Fruit fly (Drosophila melanogaster) whole organism, embryonic: Measurements from ENCODE around the gene CG32371.

Experiments used
- Blimp-1 ChIP-seq: fragments of 200-800 bp; sonication (Bioruptor generic); optimal IDR thresholded peaks from 3 replicates; lab custom pipeline; 2018; ENCODE audit warnings: missing biosample characterization, missing genetic modification characterization, mild to moderate bottlenecking, moderate library complexity, missing genetic modification reagents
- BtbVII ChIP-seq: fragments of 200-800 bp; sonication (Bioruptor generic); optimal IDR thresholded peaks from 3 replicates; lab custom pipeline; 2017; ENCODE audit warnings: missing biosample characterization, mild to moderate bottlenecking, missing genetic modification characterization
- CG17612 ChIP-seq: fragments of 200-800 bp; sonication (Bioruptor generic); IDR thresholded peaks from 2 replicates; pipeline ENCODE4 v1.3.6; 2022; ENCODE audit warnings: missing biosample characterization, missing genetic modification characterization
- CG18599 ChIP-seq: fragments of 200-800 bp; sonication (Bioruptor generic); optimal IDR thresholded peaks from 3 replicates; lab custom pipeline; 2017; ENCODE audit warnings: missing biosample characterization, missing genetic modification characterization, mild to moderate bottlenecking, moderate library complexity, missing genetic modification reagents
- CG18619 ChIP-seq: fragments of 200-800 bp; sonication (Bioruptor generic); optimal IDR thresholded peaks from 3 replicates; lab custom pipeline; 2017; ENCODE audit warnings: missing biosample characterization, mild to moderate bottlenecking, missing genetic modification characterization
- CG2875 ChIP-seq: fragments of 200-800 bp; sonication (Bioruptor generic); optimal IDR thresholded peaks from 2 replicates; lab custom pipeline; 2017; ENCODE audit warnings: missing biosample characterization, mild to moderate bottlenecking, missing genetic modification characterization, missing genetic modification reagents
- CG30403 ChIP-seq: fragments of 200-800 bp; sonication (Bioruptor generic); optimal IDR thresholded peaks from 3 replicates; lab custom pipeline; 2016; ENCODE audit warnings: missing biosample characterization, missing genetic modification characterization

- TF ChIP-seq CG18599 (GFP tag; lab: Kevin White, UChicago) (no peak), CG18619 (GFP tag; lab: Kevin White, UChicago) (no peak), BtbVII (GFP tag; lab: Kevin White, UChicago) (peak; percentile 6), CG2875 (GFP tag; lab: Kevin White, UChicago) (no peak), CG30403 (GFP tag; lab: Kevin White, UChicago) (peak; percentile 19), Blimp-1 (GFP tag; lab: Kevin White, UChicago) (no peak), CG17612 (GFP tag; lab: Robert Waterston, UW) (no peak)
Measured at dm6 chr3L:7783383-7783782, 15.2 kb upstream of the CG32371 start.
